Fruit fly (Drosophila melanogaster): ENCODE measurements around the gene mex1.

Gene mex1

dm6 chr3L:15548843-15549242 is 29.5 kb upstream of the mex1 start (continued):
- no peak for TF ChIP-seq Jarid2 (GFP tag; optimal IDR thresholded peaks at IDR 0.05)
- TF ChIP-seq chm (GFP tag; IDR thresholded peaks at IDR 0.05): no peak
- TF ChIP-seq pfk (GFP tag; optimal IDR thresholded peaks at IDR 0.05): no peak
- no peak for TF ChIP-seq tup (GFP tag; optimal IDR thresholded peaks at IDR 0.05)
- peak; percentile 42 for TF ChIP-seq Hand (GFP tag; optimal IDR thresholded peaks at IDR 0.05)
- no peak for TF ChIP-seq pzg (GFP tag; optimal IDR thresholded peaks at IDR 0.05)
- TF ChIP-seq Opbp (GFP tag; IDR thresholded peaks at IDR 0.05; ENCODE audit: partially characterized antibody): no peak
- no peak for TF ChIP-seq Trl (optimal IDR thresholded peaks at IDR 0.05)
- no peak for TF ChIP-seq Trl (GFP tag; optimal IDR thresholded peaks at IDR 0.05)
- peak; percentile 53 for TF ChIP-seq Meics (GFP tag; optimal IDR thresholded peaks at IDR 0.05)
- no peak for TF ChIP-seq CG12744 (GFP tag; optimal IDR thresholded peaks at IDR 0.05)
- TF ChIP-seq ken (GFP tag; IDR thresholded peaks at IDR 0.05): no peak
- no peak for TF ChIP-seq Dll (GFP tag; IDR thresholded peaks at IDR 0.05; ENCODE audit: partially characterized antibody)
- TF ChIP-seq dm (GFP tag; optimal IDR thresholded peaks at IDR 0.05): no peak
- no peak for TF ChIP-seq dysf (GFP tag; IDR thresholded peaks at IDR 0.05)
- no peak for TF ChIP-seq Gsc (GFP tag; IDR thresholded peaks at IDR 0.05)
- no peak for TF ChIP-seq Mes4 (GFP tag; optimal IDR thresholded peaks at IDR 0.05)
- no peak for TF ChIP-seq disco-r (GFP tag; optimal IDR thresholded peaks at IDR 0.05)
- peak; percentile 69 for TF ChIP-seq Hmr (GFP tag; optimal IDR thresholded peaks at IDR 0.05)
- TF ChIP-seq nmo (GFP tag; optimal IDR thresholded peaks at IDR 0.05): no peak
- TF ChIP-seq Fer2 (tag; optimal IDR thresholded peaks at IDR 0.05): no peak
- TF ChIP-seq TFAM (GFP tag; optimal IDR thresholded peaks at IDR 0.05): no peak
- no peak for TF ChIP-seq br (optimal IDR thresholded peaks at IDR 0.05)
- no peak for TF ChIP-seq chinmo (GFP tag; IDR thresholded peaks at IDR 0.05; ENCODE audit: partially characterized antibody)
- TF ChIP-seq CG4328 (GFP tag; optimal IDR thresholded peaks at IDR 0.05): peak; percentile 42
- TF ChIP-seq Nf-YB (GFP tag; optimal IDR thresholded peaks at IDR 0.05): no peak
- no peak for TF ChIP-seq MBD-R2 (GFP tag; IDR thresholded peaks at IDR 0.05)
- no peak for TF ChIP-seq Ssrp (tag; optimal IDR thresholded peaks at IDR 0.05)
- TF ChIP-seq CG7357 (GFP tag; IDR thresholded peaks at IDR 0.05): no peak
- no peak for TF ChIP-seq CG31388 (GFP tag; optimal IDR thresholded peaks at IDR 0.05)
- no peak for TF ChIP-seq CG7987 (GFP tag; optimal IDR thresholded peaks at IDR 0.05)
- no peak for TF ChIP-seq CG9437 (GFP tag; optimal IDR thresholded peaks at IDR 0.05)
- no peak; the same call in 1 of the 2 replicates for TF ChIP-seq Rfx (GFP tag; IDR thresholded peaks at IDR 0.05)
- no peak for TF ChIP-seq gfzf (GFP tag; optimal IDR thresholded peaks at IDR 0.05)
- TF ChIP-seq Tbp (GFP tag; optimal IDR thresholded peaks at IDR 0.05): no peak
- TF ChIP-seq Poxn (GFP tag; IDR thresholded peaks at IDR 0.05): no peak
- peak; percentile 11 for TF ChIP-seq CG18619 (GFP tag; optimal IDR thresholded peaks at IDR 0.05)
- TF ChIP-seq Blimp-1 (GFP tag; optimal IDR thresholded peaks at IDR 0.05): no peak
- TF ChIP-seq CG13624 (GFP tag; optimal IDR thresholded peaks at IDR 0.05): no peak
- TF ChIP-seq inv (GFP tag; IDR thresholded peaks at IDR 0.05; ENCODE audit: partially characterized antibody): no peak
- no peak for TF ChIP-seq CG1529 (GFP tag; optimal IDR thresholded peaks at IDR 0.05)
- TF ChIP-seq Hsf (GFP tag; optimal IDR thresholded peaks at IDR 0.05): no peak
- TF ChIP-seq CG2202 (tag; optimal IDR thresholded peaks at IDR 0.05): no peak
- TF ChIP-seq CG14965 (GFP tag; optimal IDR thresholded peaks at IDR 0.05; ENCODE audit: borderline replicate concordance): no peak
- TF ChIP-seq CG12769 (tag; optimal IDR thresholded peaks at IDR 0.05): peak; percentile 57
- TF ChIP-seq CG30403 (GFP tag; optimal IDR thresholded peaks at IDR 0.05): no peak
- no peak for TF ChIP-seq D (optimal IDR thresholded peaks at IDR 0.05)
- TF ChIP-seq D (GFP tag; optimal IDR thresholded peaks at IDR 0.05): no peak
- no peak for TF ChIP-seq CG8388 (GFP tag; optimal IDR thresholded peaks at IDR 0.05)
- TF ChIP-seq PHDP (tag; optimal IDR thresholded peaks at IDR 0.05): peak; percentile 26
- TF ChIP-seq CG30431 (GFP tag; optimal IDR thresholded peaks at IDR 0.05): no peak
- TF ChIP-seq Fer3 (tag; optimal IDR thresholded peaks at IDR 0.05): peak; percentile 48

Measured in whole organism, embryonic.